Worm (Caenorhabditis elegans): ENCODE results near the gene pqn-32.
A peak's percentile ranks its signal among the peaks of the same experiment; 100 is the strongest.

Gene pqn-32

ce11 chrII:13139573-13139972 lies 31.8 kb downstream of the pqn-32 start:
- 0 out of 2 replicates have a peak, but pooled peaks have one; percentile 7 for TF ChIP-seq nhr-42 (GFP tag; IDR thresholded peaks at IDR 0.05)
- peak in 1 of 2 experiments; percentile 68 for TF ChIP-seq unc-62 (GFP tag; optimal IDR thresholded peaks at IDR 0.05 in 1 of 2)
- no peak for TF ChIP-seq unc-62 (tag; optimal IDR thresholded peaks at IDR 0.05)
- no peak for TF ChIP-seq dmd-6 (GFP tag; IDR thresholded peaks at IDR 0.05)

ce11 chrII:13142372-13142771 lies 34.6 kb downstream of the pqn-32 start:
- TF ChIP-seq unc-62 (GFP tag; optimal IDR thresholded peaks at IDR 0.05 in 1 of 2) (peak in 1 of 2 experiments; percentile 92), unc-62 (tag; optimal IDR thresholded peaks at IDR 0.05) (no peak), nhr-111 (GFP tag; optimal IDR thresholded peaks at IDR 0.05) (no peak), lin-29 (GFP tag; IDR thresholded peaks at IDR 0.05) (no peak), nhr-6 (tag; optimal IDR thresholded peaks at IDR 0.05) (no peak)

ce11 chrII:13145204-13145603 lies 37.4 kb downstream of the pqn-32 start, which contains the start of gene mltn-1:
Gene mltn-1, minus strand, starts transcription at chrII:13145225.
- TF ChIP-seq nhr-48 (tag; optimal IDR thresholded peaks at IDR 0.05) = peak; percentile 53
- TF ChIP-seq hlh-30 (tag; optimal IDR thresholded peaks at IDR 0.05; ENCODE audit: insufficient read depth) = peak; percentile 20
- no peak for TF ChIP-seq zip-2 (tag; optimal IDR thresholded peaks at IDR 0.05)
- TF ChIP-seq madf-9 (GFP tag; conservative IDR thresholded peaks at IDR 0.05) = no peak
- peak; percentile 26 for TF ChIP-seq nhr-28 (tag; optimal IDR thresholded peaks at IDR 0.05)
- TF ChIP-seq mxl-3 (GFP tag; optimal IDR thresholded peaks at IDR 0.05) = peak; percentile 63

DNA sequence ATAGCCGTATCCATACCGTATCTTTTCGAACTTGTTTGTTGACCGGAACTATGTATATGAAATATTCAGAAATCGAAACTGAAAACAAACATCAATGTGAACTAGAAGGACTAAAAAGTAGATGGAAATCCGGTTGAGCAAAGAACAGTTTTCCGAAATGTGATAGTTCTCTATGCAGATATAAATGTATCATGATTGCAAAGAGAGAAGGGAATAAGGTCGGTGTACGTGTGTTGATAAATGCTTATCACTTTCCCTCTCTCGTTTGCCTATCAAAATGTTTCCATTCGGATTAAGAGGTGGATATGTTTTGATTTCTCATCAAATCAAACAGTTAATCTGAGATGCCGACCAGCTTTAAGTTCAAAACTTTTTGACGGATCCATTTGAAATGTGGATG lies 40.4 kb downstream of the pqn-32 start:
- TF ChIP-seq nhr-28 (tag; optimal IDR thresholded peaks at IDR 0.05) = peak; percentile 30
- TF ChIP-seq gei-8 (GFP tag; optimal IDR thresholded peaks at IDR 0.05) = no peak
- peak; percentile 5 for TF ChIP-seq aha-1 (tag)
- no peak for TF ChIP-seq nhr-237 (tag; optimal IDR thresholded peaks at IDR 0.05)
- no peak for TF ChIP-seq unc-39 (tag; optimal IDR thresholded peaks at IDR 0.05)
- no peak for TF ChIP-seq nhr-6 (tag; optimal IDR thresholded peaks at IDR 0.05)

DNA sequence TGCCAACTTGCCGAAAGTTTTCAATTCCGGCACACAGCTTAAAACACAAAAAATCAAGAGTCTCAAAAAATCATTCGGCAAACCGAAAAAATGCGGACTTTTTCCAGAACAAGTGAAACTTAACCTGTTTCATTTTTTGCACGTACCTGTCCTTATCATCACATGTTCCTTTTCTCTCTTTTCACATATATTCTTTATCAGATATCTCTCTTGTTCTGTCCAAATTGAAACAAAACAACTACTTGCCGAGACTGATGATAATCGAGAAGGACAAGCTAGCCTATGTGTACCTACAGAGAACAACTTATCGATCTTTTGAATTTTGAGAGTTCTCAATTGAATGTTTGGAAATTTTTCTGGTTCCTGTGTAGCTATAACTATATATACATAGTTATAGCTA lies 42.1 kb downstream of the pqn-32 start:
- peak; percentile 84 for TF ChIP-seq aha-1 (tag)
- TF ChIP-seq dmd-9 (GFP tag; IDR thresholded peaks at IDR 0.05) = no peak
- TF ChIP-seq snpc-4 (tag; optimal IDR thresholded peaks at IDR 0.05) = no peak
- TF ChIP-seq hlh-11 (tag; optimal IDR thresholded peaks at IDR 0.05) = peak; percentile 29
- TF ChIP-seq gei-8 (GFP tag; optimal IDR thresholded peaks at IDR 0.05) = no peak
- TF ChIP-seq attf-4 (tag; optimal IDR thresholded peaks at IDR 0.05) = no peak
- TF ChIP-seq mxl-3 (GFP tag; optimal IDR thresholded peaks at IDR 0.05) = peak; percentile 12
- TF ChIP-seq ces-1 (GFP tag; optimal IDR thresholded peaks at IDR 0.05) = no peak
- no peak for TF ChIP-seq R02D3.7 (tag; optimal IDR thresholded peaks at IDR 0.05)
- no peak for TF ChIP-seq lim-7 (GFP tag; IDR thresholded peaks at IDR 0.05)
- peak; percentile 16 for TF ChIP-seq hlh-30 (tag; optimal IDR thresholded peaks at IDR 0.05; ENCODE audit: insufficient read depth)
- TF ChIP-seq dmd-6 (GFP tag; IDR thresholded peaks at IDR 0.05) = 0 out of 2 replicates have a peak, but pooled peaks have one; percentile 18
- TF ChIP-seq lin-39 (tag; optimal IDR thresholded peaks at IDR 0.05) = no peak
- no peak for TF ChIP-seq fos-1 (tag; optimal IDR thresholded peaks at IDR 0.05)
- no peak for TF ChIP-seq daf-8 (GFP tag; IDR thresholded peaks at IDR 0.05)
- TF ChIP-seq zfp-2 (tag; optimal IDR thresholded peaks at IDR 0.05) = no peak
- TF ChIP-seq tag-97 (GFP tag; IDR thresholded peaks at IDR 0.05) = no peak
- TF ChIP-seq mdt-29 (GFP tag; IDR thresholded peaks at IDR 0.05) = no peak
- TF ChIP-seq madf-9 (GFP tag; conservative IDR thresholded peaks at IDR 0.05) = no peak
- TF ChIP-seq unc-62 (GFP tag; optimal IDR thresholded peaks at IDR 0.05 in 1 of 2) = peak in 1 of 2 experiments; percentile 80
- no peak for TF ChIP-seq unc-62 (tag; optimal IDR thresholded peaks at IDR 0.05)
- TF ChIP-seq D1046.2 (GFP tag; IDR thresholded peaks at IDR 0.05) = no peak
- peak; percentile 80 for TF ChIP-seq nhr-28 (tag; optimal IDR thresholded peaks at IDR 0.05)
- TF ChIP-seq nhr-77 (tag; optimal IDR thresholded peaks at IDR 0.05) = no peak

DNA sequence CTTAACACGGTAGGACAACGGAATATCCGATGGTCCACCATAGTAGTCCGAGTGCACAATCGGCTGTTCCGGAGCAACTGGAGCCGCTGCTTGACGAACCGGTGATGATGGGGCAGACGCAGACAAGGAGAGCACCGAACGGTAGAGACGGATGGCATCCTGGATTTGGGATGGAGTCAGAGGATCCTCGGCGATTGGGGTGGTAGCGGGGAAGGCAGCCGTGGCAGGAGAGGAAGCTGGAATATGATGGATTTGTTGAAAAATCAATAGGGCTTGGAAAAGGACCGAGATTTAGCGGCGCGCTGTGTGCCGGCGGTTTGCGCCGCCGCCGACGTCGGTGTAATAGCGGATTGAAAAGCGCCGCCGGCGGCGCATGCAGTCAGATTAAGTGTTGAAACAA lies 44.6 kb downstream of the pqn-32 start:
- TF ChIP-seq aly-2 (tag; optimal IDR thresholded peaks at IDR 0.05) (no peak), aha-1 (tag) (peak; percentile 32), set-16 (GFP tag; IDR thresholded peaks at IDR 0.05) (peak; percentile 81)
